Worm (Caenorhabditis elegans): ENCODE measurements around the gene efr-3.
A peak's percentile ranks its signal among the peaks of the same experiment; 100 is the strongest.

The efr-3 gene

ce11 chrII:6365237-6365815, 44.4 kb upstream of the efr-3 start, which contains the start of the genes ani-2 and clec-88:
TSS of gene ani-2 (minus strand) at chrII:6365367.
TSS of gene clec-88 (plus strand) at chrII:6365722.
- TF ChIP-seq Y79H2A.3 (GFP tag; conservative IDR thresholded peaks at IDR 0.05) (no peak), cebp-2 (GFP tag; IDR thresholded peaks at IDR 0.05) (no peak), xnd-1 (tag; optimal IDR thresholded peaks at IDR 0.05) (peak; percentile 90), F23B12.7 (tag; optimal IDR thresholded peaks at IDR 0.05; ENCODE audit: insufficient read depth) (peak; percentile 73), hmg-20 (GFP tag; IDR thresholded peaks at IDR 0.05) (no peak), F49E8.2 (tag; optimal IDR thresholded peaks at IDR 0.05; ENCODE audit: insufficient read depth) (peak; percentile 68), F10E7.11 (tag; optimal IDR thresholded peaks at IDR 0.05) (no peak), madf-6 (GFP tag; IDR thresholded peaks at IDR 0.05) (peak; percentile 95), F39B2.1 (GFP tag; IDR thresholded peaks at IDR 0.05) (no peak), pha-4 (tag; optimal IDR thresholded peaks at IDR 0.05) (no peak), sea-2 (GFP tag; IDR thresholded peaks at IDR 0.05) (no peak), ztf-6 (GFP tag; IDR thresholded peaks at IDR 0.05) (no peak), dox-1 (GFP tag; IDR thresholded peaks at IDR 0.05) (peak; percentile 63; the same call in 1 of the 2 replicates), ceh-40 (GFP tag; IDR thresholded peaks at IDR 0.05) (no peak), madf-3 (GFP tag; IDR thresholded peaks at IDR 0.05) (0 out of 2 replicates have a peak, but pooled peaks have one; percentile 23), unc-130 (GFP tag; optimal IDR thresholded peaks at IDR 0.05) (peak; percentile 73), madf-10 (tag; optimal IDR thresholded peaks at IDR 0.05) (no peak), ceh-27 (GFP tag; optimal IDR thresholded peaks at IDR 0.05) (no peak), him-1 (tag; optimal IDR thresholded peaks at IDR 0.05) (peak; percentile 34), Y67H2A.10 (GFP tag; conservative IDR thresholded peaks at IDR 0.05) (no peak), bed-1 (GFP tag; IDR thresholded peaks at IDR 0.05) (no peak), hlh-12 (tag; optimal IDR thresholded peaks at IDR 0.05) (no peak), ceh-100 (GFP tag; IDR thresholded peaks at IDR 0.05) (no peak), lir-1 (GFP tag; conservative IDR thresholded peaks at IDR 0.05) (peak; percentile 28; the same call in 1 of the 2 replicates), B0261.1 (tag; optimal IDR thresholded peaks at IDR 0.05) (no peak), K12H6.12 (tag; optimal IDR thresholded peaks at IDR 0.05) (no peak), attf-3 (GFP tag; conservative IDR thresholded peaks at IDR 0.05) (no peak), attf-5 (GFP tag; optimal IDR thresholded peaks at IDR 0.05) (no peak), tbp1 (GFP tag; optimal IDR thresholded peaks at IDR 0.05) (peak; percentile 31), rcor-1 (GFP tag; IDR thresholded peaks at IDR 0.05) (no peak), nhr-120 (GFP tag; IDR thresholded peaks at IDR 0.05) (no peak), ceh-58 (GFP tag; IDR thresholded peaks at IDR 0.05) (no peak), lin-35 (GFP tag; optimal IDR thresholded peaks at IDR 0.05) (peak in 1 of 3 experiments; percentile 29), unc-62 (GFP tag; optimal IDR thresholded peaks at IDR 0.05) (no peak), B0019.2 (GFP tag; conservative IDR thresholded peaks at IDR 0.05) (no peak; the same call in 1 of the 2 replicates), ztf-3 (GFP tag; optimal IDR thresholded peaks at IDR 0.05) (no peak), sptf-2 (GFP tag; optimal IDR thresholded peaks at IDR 0.05) (no peak), lin-26 (GFP tag; IDR thresholded peaks at IDR 0.05) (no peak), mcd-1 (GFP tag; IDR thresholded peaks at IDR 0.05) (peak; percentile 34; the same call in 1 of the 2 replicates), F22D6.2 (tag; optimal IDR thresholded peaks at IDR 0.05) (no peak), snpc-3.4 (tag; optimal IDR thresholded peaks at IDR 0.05) (peak; percentile 52), tbx-9 (tag; optimal IDR thresholded peaks at IDR 0.05; ENCODE audit: borderline replicate concordance) (no peak), T26A5.8 (tag; optimal IDR thresholded peaks at IDR 0.05) (no peak), F52B5.7 (tag; optimal IDR thresholded peaks at IDR 0.05) (no peak), lsl-1 (GFP tag; optimal IDR thresholded peaks at IDR 0.05) (peak; percentile 98), aptf-3 (GFP tag; IDR thresholded peaks at IDR 0.05) (no peak), ztf-26 (tag; optimal IDR thresholded peaks at IDR 0.05) (no peak), mxl-1 (tag; optimal IDR thresholded peaks at IDR 0.05) (no peak), lsy-27 (tag; optimal IDR thresholded peaks at IDR 0.05; ENCODE audit: borderline replicate concordance, insufficient read depth) (no peak)
